Fruit fly (Drosophila melanogaster) whole organism, embryonic: ENCODE data around the gene CG5446.

ENCODE experiments used
- ATbp ChIP-seq: fragments of 200-800 bp; sonication (Bioruptor generic); optimal IDR thresholded peaks from 2 replicates; lab custom pipeline; 2017; ENCODE audit warnings: missing biosample characterization, mild to moderate bottlenecking, missing genetic modification characterization, missing genetic modification reagents
- Atf6 ChIP-seq: fragments of 200-800 bp; sonication (Bioruptor generic); IDR thresholded peaks from 2 replicates; pipeline ENCODE4 v1.3.6; 2022; ENCODE audit warnings: missing biosample characterization, missing genetic modification characterization
- Blimp-1 ChIP-seq: fragments of 200-800 bp; sonication (Bioruptor generic); optimal IDR thresholded peaks from 3 replicates; lab custom pipeline; 2018; ENCODE audit warnings: missing biosample characterization, missing genetic modification characterization, mild to moderate bottlenecking, moderate library complexity, missing genetic modification reagents
- CG12219 ChIP-seq: fragments of 200-800 bp; sonication (Bioruptor generic); optimal IDR thresholded peaks from 3 replicates; lab custom pipeline; 2018; ENCODE audit warnings: missing biosample characterization, mild to moderate bottlenecking, missing genetic modification characterization
- CG13296 ChIP-seq: fragments of 200-800 bp; sonication (Bioruptor generic); optimal IDR thresholded peaks from 3 replicates; lab custom pipeline; 2018; ENCODE audit warnings: missing biosample characterization, mild to moderate bottlenecking, missing genetic modification characterization
- CG13424 ChIP-seq: fragments of 200-800 bp; sonication (Bioruptor generic); optimal IDR thresholded peaks from 2 replicates; lab custom pipeline; 2019; ENCODE audit warnings: missing biosample characterization, mild to moderate bottlenecking, missing genetic modification characterization, moderate library complexity
- CG14050 ChIP-seq: fragments of 200-800 bp; sonication (Bioruptor generic); IDR thresholded peaks from 3 replicates; pipeline ENCODE4 v1.3.6; 2022; ENCODE audit warnings: missing biosample characterization, missing genetic modification characterization
- CG15601 ChIP-seq: fragments of 200-800 bp; sonication (Bioruptor generic); optimal IDR thresholded peaks from 3 replicates; lab custom pipeline; 2019; ENCODE audit warnings: missing biosample characterization, mild to moderate bottlenecking, missing genetic modification characterization, moderate library complexity
- CG15696 ChIP-seq: fragments of 200-800 bp; sonication (Bioruptor generic); optimal IDR thresholded peaks from 2 replicates; lab custom pipeline; 2019; ENCODE audit warnings: missing biosample characterization, mild to moderate bottlenecking, missing genetic modification characterization, moderate library complexity
- CG2199 ChIP-seq: fragments of 200-800 bp; sonication (Bioruptor generic); IDR thresholded peaks from 3 replicates; pipeline ENCODE4 v1.3.6; 2022; ENCODE audit warnings: missing biosample characterization, missing genetic modification characterization
- CG2678 ChIP-seq: fragments of 200-800 bp; sonication (Bioruptor generic); optimal IDR thresholded peaks from 3 replicates; lab custom pipeline; 2019; ENCODE audit warnings: missing biosample characterization, mild to moderate bottlenecking, missing genetic modification characterization, moderate library complexity
- CG33557 ChIP-seq: fragments of 200-800 bp; sonication (Bioruptor generic); optimal IDR thresholded peaks from 2 replicates; lab custom pipeline; 2019; ENCODE audit warnings: missing biosample characterization, mild to moderate bottlenecking, missing genetic modification characterization, moderate library complexity
- CG34376 ChIP-seq: fragments of 200-800 bp; sonication (Bioruptor generic); optimal IDR thresholded peaks from 2 replicates; lab custom pipeline; 2018; ENCODE audit warnings: missing biosample characterization, mild to moderate bottlenecking, missing genetic modification characterization
- CG3847 ChIP-seq: fragments of 200-800 bp; sonication (Bioruptor generic); IDR thresholded peaks from 2 replicates; pipeline ENCODE4 v1.3.6; 2022; ENCODE audit warnings: missing biosample characterization, missing genetic modification characterization
- CG8290 ChIP-seq, 3 experiments: fragments of 200-800 bp; sonication (Bioruptor generic); optimal IDR thresholded peaks; 2 replicates each; lab custom pipeline; 2016 to 2019; ENCODE audit warnings: missing biosample characterization in 3 of 3, missing genetic modification characterization in 3 of 3, mild to moderate bottlenecking in 2 of 3, moderate library complexity in 1 of 3
- CG8924 ChIP-seq: fragments of 200-800 bp; optimal IDR thresholded peaks from 3 replicates; lab custom pipeline; 2019; ENCODE audit warnings: missing biosample characterization, mild to moderate bottlenecking, missing genetic modification characterization, moderate library complexity
- CG9932 ChIP-seq: fragments of 200-800 bp; sonication (Bioruptor generic); IDR thresholded peaks from 2 replicates; pipeline ENCODE4 v1.3.6; 2022; ENCODE audit warnings: missing biosample characterization, missing genetic modification characterization
- D ChIP-seq, 2 experiments: fragments of 200-800 bp in 1 of 2; fragments of >200 bp in 1 of 2; sonication (Bioruptor generic) in 1 of 2; optimal IDR thresholded peaks; 2 replicates in 1 of 2; 3 replicates in 1 of 2; lab custom pipeline; 2017; ENCODE audit warnings: mild to moderate bottlenecking in 1 of 2, missing biosample characterization in 1 of 2, missing genetic modification characterization in 1 of 2, missing genetic modification reagents in 1 of 2
- D19B ChIP-seq: fragments of 200-800 bp; sonication (Bioruptor generic); optimal IDR thresholded peaks from 2 replicates; lab custom pipeline; 2017; ENCODE audit warnings: missing biosample characterization, mild to moderate bottlenecking, missing genetic modification characterization
- Dbx ChIP-seq: fragments of 200-800 bp; sonication (Bioruptor generic); IDR thresholded peaks from 3 replicates; pipeline ENCODE4 v1.3.6; 2022; ENCODE audit warnings: missing biosample characterization, missing genetic modification characterization
- E2f2 ChIP-seq: fragments of 200-800 bp; sonication (Bioruptor generic); IDR thresholded peaks from 2 replicates; pipeline ENCODE4 v1.3.6; 2022; ENCODE audit warnings: missing biosample characterization, missing genetic modification characterization
- HHEX ChIP-seq: fragments of 200-800 bp; sonication (Bioruptor generic); optimal IDR thresholded peaks from 3 replicates; lab custom pipeline; 2017; ENCODE audit warnings: missing biosample characterization, mild to moderate bottlenecking, missing genetic modification characterization, missing genetic modification reagents
- Hmr ChIP-seq: fragments of 200-800 bp; sonication (Bioruptor generic); optimal IDR thresholded peaks from 3 replicates; lab custom pipeline; 2017; ENCODE audit warnings: mild to moderate bottlenecking, missing biosample characterization, missing genetic modification reagents, missing genetic modification characterization
- Med ChIP-seq: fragments of 200-800 bp; sonication (Bioruptor generic); peaks from one replicate; lab custom pipeline; 2016; ENCODE audit warnings: missing biosample characterization, missing genetic modification characterization, mild to moderate bottlenecking, inconsistent platforms, moderate library complexity
- Nf-YC ChIP-seq: fragments of 200-800 bp; optimal IDR thresholded peaks from 3 replicates; lab custom pipeline; 2019; ENCODE audit warnings: missing biosample characterization, mild to moderate bottlenecking, missing genetic modification characterization, moderate library complexity
- Scr ChIP-seq: fragments of 200-800 bp; sonication (Bioruptor generic); IDR thresholded peaks from 2 replicates; pipeline ENCODE4 v1.3.6; 2022; ENCODE audit warnings: missing biosample characterization, missing genetic modification characterization; ENCODE audit not compliant: partially characterized antibody
- Ssrp ChIP-seq: fragments of 200-800 bp; sonication (Bioruptor generic); optimal IDR thresholded peaks from 2 replicates; lab custom pipeline; 2018; ENCODE audit warnings: missing biosample characterization, mild to moderate bottlenecking, missing genetic modification characterization, moderate library complexity
- Trl ChIP-seq, 3 experiments: fragments of >200 bp in 2 of 3; fragments of 200-800 bp in 1 of 3; sonication (Bioruptor generic) in 1 of 3; optimal IDR thresholded peaks; 2 replicates in 1 of 3; 3 replicates in 2 of 3; lab custom pipeline; 2016 to 2017; ENCODE audit warnings: missing biosample characterization in 1 of 3, missing genetic modification characterization in 1 of 3
- amos ChIP-seq: fragments of 200-800 bp; sonication (Bioruptor generic); IDR thresholded peaks from 2 replicates; pipeline ENCODE4 v1.3.6; 2022; ENCODE audit warnings: missing biosample characterization, missing genetic modification characterization; ENCODE audit not compliant: partially characterized antibody
- cg ChIP-seq: fragments of 200-800 bp; sonication (Bioruptor generic); optimal IDR thresholded peaks from 3 replicates; lab custom pipeline; 2019; ENCODE audit warnings: missing biosample characterization, mild to moderate bottlenecking, missing genetic modification characterization, moderate library complexity
- chinmo ChIP-seq: fragments of 200-800 bp; sonication (Bioruptor generic); IDR thresholded peaks from 4 replicates; pipeline ENCODE4 v1.3.6; 2022; ENCODE audit warnings: missing biosample characterization, missing genetic modification characterization; ENCODE audit not compliant: partially characterized antibody
- chm ChIP-seq: fragments of 200-800 bp; sonication (Bioruptor generic); IDR thresholded peaks from 2 replicates; pipeline ENCODE4 v1.3.6; 2022; ENCODE audit warnings: missing biosample characterization, missing genetic modification characterization
- ems ChIP-seq: fragments of 200-800 bp; sonication (Bioruptor generic); optimal IDR thresholded peaks from 3 replicates; lab custom pipeline; 2016; ENCODE audit warnings: missing biosample characterization, missing genetic modification characterization
- fd64A ChIP-seq: fragments of 200-800 bp; sonication (Bioruptor generic); optimal IDR thresholded peaks from 3 replicates; lab custom pipeline; 2018; ENCODE audit warnings: missing biosample characterization, mild to moderate bottlenecking, missing genetic modification characterization
- fd96Cb ChIP-seq: fragments of 200-800 bp; sonication (Bioruptor generic); optimal IDR thresholded peaks from 2 replicates; lab custom pipeline; 2018; ENCODE audit warnings: missing biosample characterization, mild to moderate bottlenecking, missing genetic modification characterization, moderate library complexity
- gro ChIP-seq: fragments of 200-800 bp; sonication (Bioruptor generic); optimal IDR thresholded peaks from 2 replicates; lab custom pipeline; 2016; ENCODE audit warnings: missing biosample characterization, missing genetic modification characterization
- lola ChIP-seq, 3 experiments: fragments of >200 bp in 2 of 3; fragments of 200-800 bp in 1 of 3; sonication (Bioruptor generic) in 1 of 3; optimal IDR thresholded peaks; 2 replicates each; lab custom pipeline; 2017 to 2019; ENCODE audit warnings: missing biosample characterization in 3 of 3, missing genetic modification characterization in 3 of 3, mild to moderate bottlenecking in 1 of 3, moderate library complexity in 1 of 3
- mirr ChIP-seq: fragments of 200-800 bp; sonication (Bioruptor generic); optimal IDR thresholded peaks from 3 replicates; lab custom pipeline; 2018; ENCODE audit warnings: missing biosample characterization, mild to moderate bottlenecking, missing genetic modification characterization
- mld ChIP-seq: fragments of 200-800 bp; sonication (Bioruptor generic); IDR thresholded peaks from 3 replicates; pipeline ENCODE4 v1.3.6; 2022; ENCODE audit warnings: missing biosample characterization, missing genetic modification characterization; ENCODE audit not compliant: partially characterized antibody
- nerfin-1 ChIP-seq: fragments of 200-800 bp; sonication (Bioruptor generic); optimal IDR thresholded peaks from 3 replicates; lab custom pipeline; 2019; ENCODE audit warnings: missing biosample characterization, mild to moderate bottlenecking, missing genetic modification characterization, moderate library complexity
- nom ChIP-seq: fragments of 200-800 bp; sonication (Bioruptor generic); optimal IDR thresholded peaks from 2 replicates; lab custom pipeline; 2017; ENCODE audit warnings: missing biosample characterization, missing genetic modification characterization, mild to moderate bottlenecking, moderate library complexity, missing genetic modification reagents
- onecut ChIP-seq: fragments of 200-800 bp; sonication (Bioruptor generic); IDR thresholded peaks from 2 replicates; pipeline ENCODE4 v1.3.6; 2022; ENCODE audit warnings: missing biosample characterization, missing genetic modification characterization
- pnt ChIP-seq: fragments of 200-800 bp; sonication (Bioruptor generic); optimal IDR thresholded peaks from 3 replicates; lab custom pipeline; 2016; ENCODE audit warnings: missing biosample characterization, missing genetic modification characterization
- sob ChIP-seq: fragments of 200-800 bp; sonication (Bioruptor generic); IDR thresholded peaks from 2 replicates; pipeline ENCODE4 v1.3.6; 2022; ENCODE audit warnings: missing biosample characterization, missing genetic modification characterization
- tin ChIP-seq: fragments of 200-800 bp; sonication (Bioruptor generic); optimal IDR thresholded peaks from 3 replicates; lab custom pipeline; 2016; ENCODE audit warnings: missing biosample characterization, missing genetic modification characterization
- usp ChIP-seq: fragments of >200 bp; optimal IDR thresholded peaks from 2 replicates; lab custom pipeline; 2017; ENCODE audit warnings: missing biosample characterization, missing genetic modification characterization
- vvl ChIP-seq: fragments of 200-800 bp; sonication (Bioruptor generic); IDR thresholded peaks from 2 replicates; pipeline ENCODE4 v1.3.6; 2022; ENCODE audit warnings: missing biosample characterization, missing genetic modification characterization
- wek ChIP-seq: fragments of 200-800 bp; sonication (Bioruptor generic); optimal IDR thresholded peaks from 3 replicates; lab custom pipeline; 2018; ENCODE audit warnings: missing biosample characterization, mild to moderate bottlenecking, missing genetic modification characterization, moderate library complexity

CG5446 gene

DNA sequence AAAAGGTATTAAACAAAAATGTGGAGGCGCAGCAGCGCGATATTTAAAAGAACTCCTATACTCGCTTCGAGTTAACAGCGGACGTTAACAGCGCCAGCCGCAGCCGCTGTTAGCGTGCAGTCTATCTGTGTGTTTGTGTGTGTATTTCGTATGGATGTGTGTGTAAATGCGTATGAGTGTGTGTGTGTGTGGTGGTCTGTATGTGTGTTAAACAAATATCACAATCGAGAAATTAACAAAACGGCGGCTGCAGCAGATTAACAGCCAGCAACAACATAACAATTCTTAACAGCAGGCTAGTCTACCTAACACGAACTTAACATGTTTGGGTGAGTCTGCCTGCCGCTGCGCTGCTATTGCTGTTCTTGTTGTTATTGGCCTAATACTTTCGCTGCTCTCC is 29.7 kb upstream of the CG5446 start (continued):
- TF ChIP-seq Hmr (GFP tag; lab: Kevin White, UChicago) (peak; percentile 20), CG2678 (tag; lab: Kevin White, UChicago) (peak; percentile 1), CG8924 (tag; lab: Kevin White, UChicago) (peak; percentile 48), CG13424 (peak; percentile 0), pnt (GFP tag; lab: Kevin White, UChicago) (no peak), CG13296 (GFP tag; lab: Kevin White, UChicago) (peak; percentile 10), CG15601 (tag; lab: Kevin White, UChicago) (peak; percentile 2), nerfin-1 (tag; lab: Kevin White, UChicago) (peak; percentile 17), ATbp (GFP tag; lab: Kevin White, UChicago) (peak; percentile 17), CG15696 (tag; lab: Kevin White, UChicago) (peak; percentile 18), CG33557 (GFP tag; lab: Kevin White, UChicago) (peak; percentile 42), nom (peak; percentile 8), vvl (peak; percentile 58; the same call in 1 of the 2 replicates), fd64A (GFP tag; lab: Kevin White, UChicago) (peak; percentile 59), chm (GFP tag; lab: Robert Waterston, UW) (peak; percentile 42; the same call in 1 of the 2 replicates), CG14050 (no peak), E2f2 (GFP tag; lab: Robert Waterston, UW) (peak; percentile 24; the same call in 1 of the 2 replicates), Trl (optimal IDR thresholded peaks at IDR 0.05; lab: Kevin White, UChicago) (no peak), Trl (GFP tag; optimal IDR thresholded peaks at IDR 0.05; lab: Kevin White, UChicago) (no peak), chinmo (GFP tag; lab: Robert Waterston, UW) (peak; percentile 81; the same call in 2 of the 4 replicates), CG34376 (GFP tag; lab: Kevin White, UChicago) (peak; percentile 22), mirr (GFP tag; lab: Kevin White, UChicago) (peak; percentile 11), Blimp-1 (GFP tag; lab: Kevin White, UChicago) (peak; percentile 59), HHEX (GFP tag; lab: Kevin White, UChicago) (peak; percentile 13), Med (GFP tag; lab: Kevin White, UChicago) (peak; percentile 72), onecut (GFP tag; lab: Robert Waterston, UW) (peak; percentile 14; the same call in 1 of the 2 replicates), lola (GFP tag; optimal IDR thresholded peaks at IDR 0.05; lab: Kevin White, UChicago) (peak in 1 of 3 experiments; percentile 43), D19B (GFP tag; lab: Kevin White, UChicago) (no peak), gro (no peak), ems (GFP tag; lab: Kevin White, UChicago) (no peak), Nf-YC (tag; lab: Kevin White, UChicago) (peak; percentile 28), CG12219 (GFP tag; lab: Kevin White, UChicago) (peak; percentile 28), CG8290 (GFP tag; optimal IDR thresholded peaks at IDR 0.05; lab: Kevin White, UChicago) (no peak), CG8290 (tag; optimal IDR thresholded peaks at IDR 0.05; lab: Kevin White, UChicago) (peak in 1 of 2 experiments; percentile 38), Ssrp (no peak), wek (GFP tag; lab: Kevin White, UChicago) (peak; percentile 36), cg (GFP tag; lab: Kevin White, UChicago) (peak; percentile 97), Scr (0 out of 2 replicates have a peak, but pooled peaks have one; percentile 12)

DNA sequence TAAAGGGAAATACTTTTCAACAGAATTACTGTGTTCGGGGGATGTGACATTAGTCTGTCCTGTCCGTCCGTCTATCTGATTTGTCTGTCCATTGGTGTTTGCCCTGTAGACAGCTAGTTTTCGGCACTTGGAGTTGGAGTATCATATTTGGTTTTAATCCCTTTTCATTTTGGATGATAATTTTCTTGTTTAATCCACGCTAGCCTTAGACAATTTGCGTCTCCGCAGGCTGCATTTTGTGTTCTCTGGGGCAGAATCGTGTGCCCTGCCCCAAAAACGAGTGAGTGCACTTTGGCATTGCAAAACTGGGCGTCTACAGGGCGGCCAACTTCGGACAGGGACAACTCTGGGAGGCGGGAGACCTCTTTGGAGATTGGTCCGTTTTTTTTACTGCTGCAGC is 28.2 kb upstream of the CG5446 start:
- TF ChIP-seq sob (GFP tag; lab: Robert Waterston, UW) (0 out of 2 replicates have a peak, but pooled peaks have one; percentile 22), CG3847 (peak; percentile 17; the same call in 1 of the 2 replicates), Atf6 (GFP tag; lab: Robert Waterston, UW) (peak; percentile 24; the same call in 1 of the 2 replicates), usp (GFP tag; lab: Kevin White, UChicago) (no peak), CG2199 (0 out of 3 replicates have a peak, but pooled peaks have one; percentile 58), fd96Cb (tag; lab: Kevin White, UChicago) (no peak), mld (0 out of 3 replicates have a peak, but pooled peaks have one; percentile 5), amos (peak; percentile 9; the same call in 1 of the 2 replicates), Dbx (peak; percentile 35; the same call in 1 of the 3 replicates), D (optimal IDR thresholded peaks at IDR 0.05; lab: Kevin White, UChicago) (no peak), D (GFP tag; optimal IDR thresholded peaks at IDR 0.05; lab: Kevin White, UChicago) (no peak), CG9932 (GFP tag; lab: Robert Waterston, UW) (peak; percentile 53; the same call in 1 of the 2 replicates), tin (GFP tag; lab: Kevin White, UChicago) (no peak)
